Worm (Caenorhabditis elegans) whole organism, late embryonic: ENCODE results near the gene clc-17.

ENCODE experiments used
- C08G9.2 ChIP-seq: sonication (generic microtip); optimal IDR thresholded peaks from 2 replicates; lab custom pipeline; 2016; ENCODE audit warnings: mild to moderate bottlenecking, missing genetic modification characterization, moderate library complexity, missing compliant biosample characterization
- K02D7.2 ChIP-seq: sonication (generic microtip); optimal IDR thresholded peaks from 2 replicates; lab custom pipeline; 2017; ENCODE audit warnings: mild to moderate bottlenecking, missing genetic modification characterization, missing compliant biosample characterization
- T23F11.4 ChIP-seq: fragments of 200-800 bp; sonication (Bioruptor generic); optimal IDR thresholded peaks from 2 replicates; lab custom pipeline; 2018; ENCODE audit warnings: mild to moderate bottlenecking, missing genetic modification characterization, missing compliant biosample characterization
- ahr-1 ChIP-seq: sonication (generic microtip); optimal IDR thresholded peaks from 2 replicates; lab custom pipeline; 2016; ENCODE audit warnings: missing genetic modification characterization, missing compliant biosample characterization
- ama-1 ChIP-seq: fragments of 150-350 bp; optimal IDR thresholded peaks from 2 replicates; lab custom pipeline; 2014
- ceh-14 ChIP-seq: sonication (generic microtip); optimal IDR thresholded peaks from 2 replicates; lab custom pipeline; 2016; ENCODE audit warnings: missing genotype, missing genetic modification characterization, missing compliant biosample characterization
- ceh-18 ChIP-seq: sonication (generic microtip); optimal IDR thresholded peaks from 2 replicates; lab custom pipeline; 2016; ENCODE audit warnings: missing genetic modification characterization, missing compliant biosample characterization
- ceh-24 ChIP-seq: sonication (generic microtip); optimal IDR thresholded peaks from 2 replicates; lab custom pipeline; 2016; ENCODE audit warnings: mild to moderate bottlenecking, missing genetic modification characterization, missing compliant biosample characterization
- ceh-31 ChIP-seq: sonication (generic microtip); optimal IDR thresholded peaks from 2 replicates; lab custom pipeline; 2016; ENCODE audit warnings: missing genetic modification characterization, missing compliant biosample characterization
- ceh-48 ChIP-seq: sonication (generic microtip); optimal IDR thresholded peaks from 2 replicates; lab custom pipeline; 2016; ENCODE audit warnings: missing genetic modification characterization, inconsistent platforms, missing compliant biosample characterization
- ceh-9 ChIP-seq: sonication (generic microtip); optimal IDR thresholded peaks from 2 replicates; lab custom pipeline; 2016; ENCODE audit warnings: mild to moderate bottlenecking, missing genetic modification characterization, inconsistent platforms, missing compliant biosample characterization
- che-1 ChIP-seq: sonication (generic microtip); optimal IDR thresholded peaks from 2 replicates; lab custom pipeline; 2016; ENCODE audit warnings: mild to moderate bottlenecking, missing genetic modification characterization, missing compliant biosample characterization
- dmd-4 ChIP-seq: sonication (generic microtip); optimal IDR thresholded peaks from 2 replicates; lab custom pipeline; 2016; ENCODE audit warnings: borderline replicate concordance, missing genetic modification characterization, missing compliant biosample characterization
- fax-1 ChIP-seq: sonication (generic microtip); optimal IDR thresholded peaks from 2 replicates; lab custom pipeline; 2016; ENCODE audit warnings: missing genotype, missing genetic modification characterization, missing compliant biosample characterization
- fkh-10 ChIP-seq: fragments of 150-350 bp; optimal IDR thresholded peaks from 2 replicates; lab custom pipeline; 2014; ENCODE audit warnings: missing biosample characterization, missing genetic modification reagents, missing genetic modification characterization
- gmeb-2 ChIP-seq: sonication (generic microtip); optimal IDR thresholded peaks from 2 replicates; lab custom pipeline; 2016; ENCODE audit warnings: missing genetic modification characterization, inconsistent platforms, missing compliant biosample characterization
- hlh-13 ChIP-seq: fragments of 200-800 bp; sonication (Bioruptor generic); optimal IDR thresholded peaks from 2 replicates; lab custom pipeline; 2018; ENCODE audit warnings: mild to moderate bottlenecking, missing genetic modification characterization, missing compliant biosample characterization
- hlh-30 ChIP-seq: sonication (generic microtip); optimal IDR thresholded peaks from 2 replicates; lab custom pipeline; 2017; ENCODE audit warnings: antibody characterized with exemption, missing genetic modification characterization, missing compliant biosample characterization; ENCODE audit not compliant: insufficient read depth
- hlh-6 ChIP-seq: sonication (generic microtip); optimal IDR thresholded peaks from 2 replicates; lab custom pipeline; 2016; ENCODE audit warnings: missing genotype, missing genetic modification characterization, missing compliant biosample characterization
- hlh-8 ChIP-seq: sonication (generic microtip); optimal IDR thresholded peaks from 2 replicates; lab custom pipeline; 2016; ENCODE audit warnings: missing genotype, missing genetic modification characterization, missing compliant biosample characterization
- lin-11 ChIP-seq: fragments of 200-800 bp; sonication (Bioruptor generic); optimal IDR thresholded peaks from 2 replicates; lab custom pipeline; 2018; ENCODE audit warnings: mild to moderate bottlenecking, missing genetic modification characterization, missing compliant biosample characterization
- mec-3 ChIP-seq: sonication (generic microtip); optimal IDR thresholded peaks from 2 replicates; lab custom pipeline; 2016; ENCODE audit warnings: borderline replicate concordance, missing genetic modification characterization, missing compliant biosample characterization
- nhr-232 ChIP-seq: sonication (generic microtip); optimal IDR thresholded peaks from 2 replicates; lab custom pipeline; 2016; ENCODE audit warnings: missing genetic modification characterization, missing compliant biosample characterization
- npax-4 ChIP-seq: sonication (generic microtip); optimal IDR thresholded peaks from 2 replicates; lab custom pipeline; 2016; ENCODE audit warnings: missing genetic modification characterization, missing compliant biosample characterization
- pag-3 ChIP-seq: sonication (generic microtip); optimal IDR thresholded peaks from 2 replicates; lab custom pipeline; 2016; ENCODE audit warnings: missing compliant biosample characterization, missing genetic modification characterization, borderline replicate concordance
- pha-2 ChIP-seq: sonication (generic microtip); optimal IDR thresholded peaks from 2 replicates; lab custom pipeline; 2017; ENCODE audit warnings: mild to moderate bottlenecking, missing genetic modification characterization, missing compliant biosample characterization
- pha-4 ChIP-seq: fragments of 150-350 bp; optimal IDR thresholded peaks from 2 replicates; lab custom pipeline; 2018; ENCODE audit warnings: missing biosample characterization, missing genetic modification reagents, missing genetic modification characterization
- pqm-1 ChIP-seq: sonication (generic microtip); optimal IDR thresholded peaks from 2 replicates; lab custom pipeline; 2016; ENCODE audit warnings: missing genetic modification characterization, missing compliant biosample characterization
- ref-2 ChIP-seq: sonication (generic microtip); optimal IDR thresholded peaks from 2 replicates; lab custom pipeline; 2016; ENCODE audit warnings: missing genetic modification characterization, missing compliant biosample characterization
- tbx-2 ChIP-seq: sonication (generic microtip); optimal IDR thresholded peaks from 2 replicates; lab custom pipeline; 2016; ENCODE audit warnings: missing genetic modification characterization, missing compliant biosample characterization
- ttx-3 ChIP-seq: sonication (generic microtip); optimal IDR thresholded peaks from 2 replicates; lab custom pipeline; 2016; ENCODE audit warnings: missing genetic modification reagents, missing genetic modification characterization, missing compliant biosample characterization
- unc-42 ChIP-seq: sonication (generic microtip); optimal IDR thresholded peaks from 2 replicates; lab custom pipeline; 2016; ENCODE audit warnings: missing genotype, missing genetic modification characterization, missing compliant biosample characterization
- unc-55 ChIP-seq: sonication (generic microtip); optimal IDR thresholded peaks from 2 replicates; lab custom pipeline; 2017; ENCODE audit warnings: missing biosample characterization, missing genetic modification reagents, missing genetic modification characterization
- unc-86 ChIP-seq: sonication (generic microtip); optimal IDR thresholded peaks from 2 replicates; lab custom pipeline; 2016; ENCODE audit warnings: missing genetic modification characterization, missing compliant biosample characterization
- zip-5 ChIP-seq: sonication (generic microtip); optimal IDR thresholded peaks from 2 replicates; lab custom pipeline; 2016; ENCODE audit warnings: missing genetic modification characterization, missing compliant biosample characterization
- ztf-16 ChIP-seq: sonication (generic microtip); optimal IDR thresholded peaks from 2 replicates; lab custom pipeline; 2017; ENCODE audit warnings: missing genetic modification characterization, missing compliant biosample characterization

Gene clc-17

DNA sequence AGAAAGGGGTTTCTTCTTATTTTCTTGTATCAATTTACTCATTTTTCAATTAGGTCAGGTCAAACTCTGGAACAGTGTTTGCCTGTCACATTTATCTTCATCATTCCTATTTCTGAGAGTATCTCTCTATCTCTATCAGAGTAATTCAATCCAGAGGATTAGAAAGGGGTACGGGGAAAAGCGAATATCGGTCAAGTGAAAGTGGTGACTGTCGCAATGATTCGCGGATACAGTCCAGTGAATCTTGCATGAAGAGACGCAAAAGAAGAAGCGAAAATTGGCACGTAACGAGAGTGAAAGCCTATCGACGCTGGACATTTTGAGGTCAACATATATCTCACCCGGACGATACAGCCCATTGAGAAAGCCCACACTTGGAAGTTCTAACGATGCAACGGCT, 42.4 kb upstream of the clc-17 start, which contains the start of gene lpr-4:
TSS of gene lpr-4 (plus strand) at position 328 of the 400 bp plus-strand sequence.
- TF ChIP-seq ref-2 (tag; lab: Kevin White, UChicago), result peak; percentile 17
- TF ChIP-seq unc-55 (GFP tag; lab: Kevin White, UChicago), result peak; percentile 21
- TF ChIP-seq ceh-9 (tag; lab: Kevin White, UChicago), result no peak

- TF ChIP-seq hlh-8 (tag; lab: Kevin White, UChicago), result no peak
- no peak for TF ChIP-seq K02D7.2 (tag; lab: Kevin White, UChicago)
- no peak for TF ChIP-seq ref-2 (tag; lab: Kevin White, UChicago)
- TF ChIP-seq fax-1 (tag; lab: Kevin White, UChicago), result no peak
- TF ChIP-seq nhr-232 (tag; lab: Kevin White, UChicago), result no peak
- TF ChIP-seq T23F11.4 (GFP tag; lab: Kevin White, UChicago), result no peak
- no peak for TF ChIP-seq mec-3 (tag; lab: Kevin White, UChicago)
- no peak for TF ChIP-seq pag-3
- no peak for TF ChIP-seq che-1 (tag; lab: Kevin White, UChicago)
- no peak for TF ChIP-seq unc-42 (tag; lab: Kevin White, UChicago)
- TF ChIP-seq gmeb-2, result no peak
- no peak for TF ChIP-seq tbx-2 (tag; lab: Kevin White, UChicago)
- TF ChIP-seq ceh-18 (tag; lab: Kevin White, UChicago), result no peak
- no peak for TF ChIP-seq pha-2
Measured at ce11 chrX:11067256-11067655, 39.9 kb upstream of the clc-17 start.

DNA sequence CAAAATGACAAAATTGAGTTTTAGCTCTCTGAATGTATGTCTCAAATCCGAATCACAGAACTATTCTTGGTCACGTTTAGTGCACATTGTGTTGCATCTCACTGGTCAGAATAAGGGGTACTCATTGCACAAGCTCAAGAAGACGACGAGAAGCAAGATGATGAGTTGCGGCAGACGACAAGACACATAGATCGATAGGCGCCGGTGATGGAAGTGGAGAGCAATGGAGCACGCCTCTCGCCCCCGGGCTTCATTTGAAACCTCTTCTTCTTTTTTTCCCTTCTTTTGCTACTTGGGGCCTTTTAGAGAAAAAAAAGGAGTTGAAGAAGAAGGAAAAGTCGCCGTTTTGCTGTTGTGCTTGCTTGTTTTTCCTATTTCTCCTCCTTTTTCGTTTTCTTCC, 38.8 kb upstream of the clc-17 start, which contains the start of gene apt-9:
TSS of gene apt-9 (plus strand) at position 194 of the 400 bp plus-strand sequence.
- peak; percentile 10 for TF ChIP-seq ceh-31 (tag; lab: Kevin White, UChicago)
- no peak for TF ChIP-seq pha-4 (tag; lab: Kevin White, UChicago)
- TF ChIP-seq pqm-1 (tag; lab: Kevin White, UChicago), result no peak
- no peak for TF ChIP-seq ref-2 (tag; lab: Kevin White, UChicago)
- no peak for TF ChIP-seq T23F11.4 (GFP tag; lab: Kevin White, UChicago)
- TF ChIP-seq ceh-48 (tag; lab: Kevin White, UChicago), result peak; percentile 65
- TF ChIP-seq lin-11 (tag; lab: Kevin White, UChicago), result no peak
- peak; percentile 3 for TF ChIP-seq ceh-14 (tag; lab: Kevin White, UChicago)
- peak; percentile 43 for TF ChIP-seq unc-42 (tag; lab: Kevin White, UChicago)
- no peak for TF ChIP-seq nhr-232 (tag; lab: Kevin White, UChicago)
- TF ChIP-seq zip-5 (tag; lab: Kevin White, UChicago), result no peak
- no peak for TF ChIP-seq dmd-4 (tag; lab: Kevin White, UChicago)
- TF ChIP-seq ttx-3 (tag; lab: Kevin White, UChicago), result no peak
- TF ChIP-seq fkh-10 (GFP tag; lab: Kevin White, UChicago), result no peak
- TF ChIP-seq hlh-13 (GFP tag; lab: Kevin White, UChicago), result no peak

- no peak for TF ChIP-seq tbx-2 (tag; lab: Kevin White, UChicago)
- no peak for TF ChIP-seq npax-4 (tag; lab: Kevin White, UChicago)
- TF ChIP-seq ama-1 (lab: Kevin White, UChicago), result no peak
Measured at ce11 chrX:11072701-11073100, 34.5 kb upstream of the clc-17 start.

ce11 chrX:11073358-11073757, 33.8 kb upstream of the clc-17 start, which contains the start of gene W04G3.5:
Gene W04G3.5 (plus strand): TSS chrX:11073658.
- no peak for TF ChIP-seq K02D7.2 (tag; lab: Kevin White, UChicago)
- TF ChIP-seq unc-86, result no peak
- no peak for TF ChIP-seq ceh-9 (tag; lab: Kevin White, UChicago)
- TF ChIP-seq hlh-6 (tag; lab: Kevin White, UChicago), result no peak
- no peak for TF ChIP-seq ztf-16 (tag; lab: Kevin White, UChicago)
- no peak for TF ChIP-seq hlh-30 (tag; lab: Kevin White, UChicago)
- TF ChIP-seq npax-4 (tag; lab: Kevin White, UChicago), result no peak
- no peak for TF ChIP-seq ahr-1
- TF ChIP-seq pha-2, result no peak
- no peak for TF ChIP-seq C08G9.2 (tag; lab: Kevin White, UChicago)
- TF ChIP-seq ceh-24 (tag; lab: Kevin White, UChicago), result no peak
- TF ChIP-seq nhr-232 (tag; lab: Kevin White, UChicago), result no peak
